Fruit fly (Drosophila melanogaster): ENCODE results near the gene CG43732.
A peak's percentile ranks its signal among the peaks of the same experiment; 100 is the strongest.

Gene CG43732

DNA sequence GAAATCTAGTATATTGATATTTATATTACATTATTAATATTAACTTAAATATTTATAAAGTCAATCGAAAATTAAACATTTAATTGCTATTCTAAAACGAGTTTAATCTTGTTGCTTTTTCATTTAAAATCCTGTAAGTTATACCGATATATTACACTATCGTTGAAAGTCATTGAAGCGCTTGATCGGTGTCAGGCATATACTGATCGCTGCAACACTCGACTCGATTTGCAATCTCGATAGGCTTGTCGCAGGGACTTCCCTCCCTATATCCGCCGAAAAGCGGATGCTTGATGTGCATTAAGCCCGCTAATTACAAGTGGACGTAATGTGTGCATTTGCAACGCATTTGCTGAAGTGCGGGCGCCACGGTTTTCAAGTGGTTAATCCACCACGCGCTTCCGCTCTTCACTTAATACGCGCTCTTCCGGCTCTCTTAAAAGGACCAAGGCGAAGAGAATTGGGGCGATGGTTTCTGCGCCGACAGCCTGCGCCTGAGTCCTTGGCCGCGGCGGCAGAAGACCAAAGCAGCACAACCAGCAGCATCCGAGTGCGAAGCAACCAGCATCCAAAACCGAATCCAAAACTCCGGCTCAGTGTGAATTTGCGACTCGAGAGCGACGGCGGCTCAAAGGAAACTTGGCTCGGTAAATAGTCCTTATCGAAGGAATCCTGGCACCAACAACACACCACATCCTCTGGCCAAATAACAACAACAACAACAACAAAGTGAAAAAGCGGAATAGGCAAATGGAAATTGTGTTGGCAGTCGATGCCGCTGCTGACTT, 20.9 kb upstream of the CG43732 start, which contains the start of gene CG42613 (continued):
- TF ChIP-seq CG2120 (GFP tag; optimal IDR thresholded peaks at IDR 0.05) = no peak
- peak; percentile 27 to 52 for TF ChIP-seq chif (GFP tag; optimal IDR thresholded peaks at IDR 0.05)
- TF ChIP-seq br (optimal IDR thresholded peaks at IDR 0.05) = no peak
- TF ChIP-seq wek (GFP tag; optimal IDR thresholded peaks at IDR 0.05) = peak; percentile 81
- peak; percentile 63 for TF ChIP-seq Bgb (GFP tag; IDR thresholded peaks at IDR 0.05; ENCODE audit: partially characterized antibody)
- no peak for TF ChIP-seq chn (GFP tag; optimal IDR thresholded peaks at IDR 0.05)
- peak; percentile 37 for TF ChIP-seq CG4282 (GFP tag; optimal IDR thresholded peaks at IDR 0.05)
- TF ChIP-seq Ssrp (tag; optimal IDR thresholded peaks at IDR 0.05) = peak; percentile 26
- TF ChIP-seq lbe (GFP tag; optimal IDR thresholded peaks at IDR 0.05) = no peak
- TF ChIP-seq CG18476 (GFP tag; optimal IDR thresholded peaks at IDR 0.05) = no peak
- TF ChIP-seq bbx (GFP tag; IDR thresholded peaks at IDR 0.05; ENCODE audit: partially characterized antibody) = peak; percentile 75
- TF ChIP-seq CG13287 (GFP tag; IDR thresholded peaks at IDR 0.05; ENCODE audit: partially characterized antibody) = 0 out of 2 replicates have a peak, but pooled peaks have one; percentile 56
- peak; percentile 51 for TF ChIP-seq slp2 (GFP tag; optimal IDR thresholded peaks at IDR 0.05)
- peak; percentile 44 for TF ChIP-seq CG32532 (GFP tag; IDR thresholded peaks at IDR 0.05)
- no peak for TF ChIP-seq grn (GFP tag; optimal IDR thresholded peaks at IDR 0.05)
- TF ChIP-seq ssp (GFP tag; IDR thresholded peaks at IDR 0.05) = peak; percentile 41
- TF ChIP-seq CG17568 (GFP tag; optimal IDR thresholded peaks at IDR 0.05) = peak; percentile 63
- TF ChIP-seq da (GFP tag; optimal IDR thresholded peaks at IDR 0.05) = no peak
- TF ChIP-seq CG10979 (tag; optimal IDR thresholded peaks at IDR 0.05) = peak; percentile 57
- no peak for TF ChIP-seq Atf-2 (GFP tag; optimal IDR thresholded peaks at IDR 0.05)
- peak; percentile 82 for TF ChIP-seq CG2116 (GFP tag; optimal IDR thresholded peaks at IDR 0.05)
- TF ChIP-seq CG3726 (GFP tag; IDR thresholded peaks at IDR 0.05) = 0 out of 3 replicates have a peak, but pooled peaks have one; percentile 58
- no peak for TF ChIP-seq CG2199 (GFP tag; IDR thresholded peaks at IDR 0.05)
- TF ChIP-seq Jarid2 (GFP tag; optimal IDR thresholded peaks at IDR 0.05) = peak; percentile 19
- 0 out of 3 replicates have a peak, but pooled peaks have one; percentile 55 for TF ChIP-seq z (GFP tag; IDR thresholded peaks at IDR 0.05)
- TF ChIP-seq jing (GFP tag; optimal IDR thresholded peaks at IDR 0.05) = peak; percentile 25
- peak; percentile 88 for TF ChIP-seq sens (GFP tag)
- no peak for TF ChIP-seq CG15073 (GFP tag; optimal IDR thresholded peaks at IDR 0.05)
- peak; percentile 50 for TF ChIP-seq CG10267 (tag; optimal IDR thresholded peaks at IDR 0.05)
- no peak for TF ChIP-seq CG12155 (GFP tag; optimal IDR thresholded peaks at IDR 0.05)
- peak; percentile 21 for TF ChIP-seq CG34376 (GFP tag; optimal IDR thresholded peaks at IDR 0.05)
- no peak for TF ChIP-seq bab2 (GFP tag; optimal IDR thresholded peaks at IDR 0.05)
- TF ChIP-seq salm (tag; optimal IDR thresholded peaks at IDR 0.05) = peak; percentile 47
- TF ChIP-seq jigr1 (GFP tag; IDR thresholded peaks at IDR 0.05) = no peak
- peak; percentile 39 for TF ChIP-seq abd-A (tag; optimal IDR thresholded peaks at IDR 0.05)
- TF ChIP-seq croc (GFP tag; conservative IDR thresholded peaks at IDR 0.05) = no peak
- no peak for TF ChIP-seq CG15479 (GFP tag; optimal IDR thresholded peaks at IDR 0.05)
- TF ChIP-seq gce (GFP tag; IDR thresholded peaks at IDR 0.05) = peak; percentile 42; the same call in 1 of the 3 replicates
- TF ChIP-seq Hr51 (GFP tag; optimal IDR thresholded peaks at IDR 0.05) = peak; percentile 43 to 44
- no peak for TF ChIP-seq CG4404 (GFP tag; IDR thresholded peaks at IDR 0.05)
- TF ChIP-seq ap (GFP tag; IDR thresholded peaks at IDR 0.05) = peak; percentile 41; the same call in 1 of the 2 replicates
- peak; percentile 45 for TF ChIP-seq Sry-β (GFP tag; optimal IDR thresholded peaks at IDR 0.05)
- peak; percentile 56; the same call in 2 of the 3 replicates for TF ChIP-seq CG34422 (GFP tag; IDR thresholded peaks at IDR 0.05)
- TF ChIP-seq chm (GFP tag; IDR thresholded peaks at IDR 0.05) = peak; percentile 91
- TF ChIP-seq CG32772 (GFP tag; IDR thresholded peaks at IDR 0.05) = peak; percentile 17; the same call in 1 of the 2 replicates
- peak; percentile 30 for TF ChIP-seq CG10431 (GFP tag; optimal IDR thresholded peaks at IDR 0.05)
- TF ChIP-seq Eip74EF (GFP tag; optimal IDR thresholded peaks at IDR 0.05) = no peak
- no peak for TF ChIP-seq pnt (GFP tag; optimal IDR thresholded peaks at IDR 0.05)
- no peak; the same call in 1 of the 2 replicates for TF ChIP-seq bowl (GFP tag; IDR thresholded peaks at IDR 0.05)
